Worm (Caenorhabditis elegans) whole organism, mixed stage, embryonic: ENCODE measurements around the gene cyld-1.

ENCODE experiments used
- M03D4.4 ChIP-seq: sonication (generic microtip); optimal IDR thresholded peaks from 2 replicates; lab custom pipeline; 2017; ENCODE audit warnings: mild to moderate bottlenecking, missing genetic modification characterization, missing compliant biosample characterization
- blmp-1 ChIP-seq: fragments of 150-350 bp; optimal IDR thresholded peaks from 2 replicates; lab custom pipeline; 2014; ENCODE audit warnings: missing biosample characterization, missing genetic modification characterization
- ceh-43 ChIP-seq: fragments of 200-800 bp; sonication (Bioruptor generic); optimal IDR thresholded peaks from 2 replicates; lab custom pipeline; 2018; ENCODE audit warnings: mild to moderate bottlenecking, missing genetic modification characterization, moderate library complexity, missing compliant biosample characterization
- ceh-83 ChIP-seq: fragments of 200-800 bp; sonication (Bioruptor generic); optimal IDR thresholded peaks from 2 replicates; lab custom pipeline; 2018; ENCODE audit warnings: mild to moderate bottlenecking, missing genetic modification characterization, missing compliant biosample characterization
- ces-1 ChIP-seq: fragments of 150-350 bp; optimal IDR thresholded peaks from 2 replicates; lab custom pipeline; 2014; ENCODE audit warnings: missing biosample characterization, missing genetic modification reagents, missing genetic modification characterization
- drap-1 ChIP-seq: fragments of 200-800 bp; sonication (Bioruptor generic); optimal IDR thresholded peaks from 3 replicates; lab custom pipeline; 2018; ENCODE audit warnings: mild to moderate bottlenecking, missing genetic modification characterization, missing compliant biosample characterization
- elt-1 ChIP-seq: sonication (generic microtip); optimal IDR thresholded peaks from 2 replicates; lab custom pipeline; 2017; ENCODE audit warnings: missing genetic modification characterization, mild to moderate bottlenecking, missing compliant biosample characterization, antibody characterized with exemption, moderate library complexity, borderline replicate concordance; ENCODE audit not compliant: insufficient read depth
- elt-3 ChIP-seq: fragments of 150-350 bp; optimal IDR thresholded peaks from 2 replicates; lab custom pipeline; 2014; ENCODE audit warnings: missing biosample characterization, missing genetic modification characterization
- flh-1 ChIP-seq: fragments of 200-800 bp; sonication (Bioruptor generic); optimal IDR thresholded peaks from 2 replicates; lab custom pipeline; 2018; ENCODE audit warnings: mild to moderate bottlenecking, missing genetic modification characterization, moderate library complexity, missing compliant biosample characterization
- hlh-1 ChIP-seq: fragments of 150-350 bp; optimal IDR thresholded peaks from 2 replicates; lab custom pipeline; 2014; ENCODE audit warnings: missing biosample characterization, missing genetic modification reagents, missing genetic modification characterization
- lin-13 ChIP-seq: fragments of 150-350 bp; optimal IDR thresholded peaks from 2 replicates; lab custom pipeline; 2014; ENCODE audit warnings: missing biosample characterization, missing genetic modification characterization
- lsy-2 ChIP-seq: fragments of 150-350 bp; optimal IDR thresholded peaks from 2 replicates; lab custom pipeline; 2014; ENCODE audit warnings: missing biosample characterization, missing genetic modification characterization
- mab-5 ChIP-seq: fragments of 150-350 bp; optimal IDR thresholded peaks from 2 replicates; lab custom pipeline; 2014; ENCODE audit warnings: missing biosample characterization, missing genetic modification characterization
- mls-2 ChIP-seq: sonication (generic microtip); optimal IDR thresholded peaks from 2 replicates; lab custom pipeline; 2016; ENCODE audit warnings: mild to moderate bottlenecking, missing genetic modification characterization, moderate library complexity, missing compliant biosample characterization
- nhr-12 ChIP-seq: fragments of 150-350 bp; optimal IDR thresholded peaks from 2 replicates; lab custom pipeline; 2014; ENCODE audit warnings: missing biosample characterization, missing genetic modification characterization
- nhr-28 ChIP-seq: fragments of 150-350 bp; optimal IDR thresholded peaks from 2 replicates; lab custom pipeline; 2014; ENCODE audit warnings: missing biosample characterization, missing genetic modification characterization
- pha-4 ChIP-seq: fragments of 150-350 bp; optimal IDR thresholded peaks from 2 replicates; lab custom pipeline; 2018; ENCODE audit warnings: missing biosample characterization, missing genetic modification reagents, missing genetic modification characterization
- snpc-4 ChIP-seq: fragments of 150-350 bp; optimal IDR thresholded peaks from 2 replicates; lab custom pipeline; 2014; ENCODE audit warnings: missing biosample characterization, missing genetic modification characterization
- sptf-1 ChIP-seq: sonication (generic microtip); optimal IDR thresholded peaks from 2 replicates; lab custom pipeline; 2017; ENCODE audit warnings: mild to moderate bottlenecking, missing genetic modification characterization, moderate library complexity, missing compliant biosample characterization
- tbx-8 ChIP-seq: fragments of 200-800 bp; sonication (Bioruptor generic); optimal IDR thresholded peaks from 2 replicates; lab custom pipeline; 2018; ENCODE audit warnings: mild to moderate bottlenecking, missing genetic modification characterization, moderate library complexity, missing compliant biosample characterization
- unc-120 ChIP-seq: sonication (generic microtip); optimal IDR thresholded peaks from 2 replicates; lab custom pipeline; 2017; ENCODE audit warnings: missing genetic modification characterization, missing compliant biosample characterization; ENCODE audit not compliant: poor library complexity, severe bottlenecking
- unc-39 ChIP-seq: fragments of 150-350 bp; optimal IDR thresholded peaks from 2 replicates; lab custom pipeline; 2014; ENCODE audit warnings: missing biosample characterization, missing genetic modification characterization
- zip-8 ChIP-seq: fragments of 150-350 bp; optimal IDR thresholded peaks from 2 replicates; lab custom pipeline; 2014; ENCODE audit warnings: missing biosample characterization, missing genetic modification characterization

Gene cyld-1

DNA sequence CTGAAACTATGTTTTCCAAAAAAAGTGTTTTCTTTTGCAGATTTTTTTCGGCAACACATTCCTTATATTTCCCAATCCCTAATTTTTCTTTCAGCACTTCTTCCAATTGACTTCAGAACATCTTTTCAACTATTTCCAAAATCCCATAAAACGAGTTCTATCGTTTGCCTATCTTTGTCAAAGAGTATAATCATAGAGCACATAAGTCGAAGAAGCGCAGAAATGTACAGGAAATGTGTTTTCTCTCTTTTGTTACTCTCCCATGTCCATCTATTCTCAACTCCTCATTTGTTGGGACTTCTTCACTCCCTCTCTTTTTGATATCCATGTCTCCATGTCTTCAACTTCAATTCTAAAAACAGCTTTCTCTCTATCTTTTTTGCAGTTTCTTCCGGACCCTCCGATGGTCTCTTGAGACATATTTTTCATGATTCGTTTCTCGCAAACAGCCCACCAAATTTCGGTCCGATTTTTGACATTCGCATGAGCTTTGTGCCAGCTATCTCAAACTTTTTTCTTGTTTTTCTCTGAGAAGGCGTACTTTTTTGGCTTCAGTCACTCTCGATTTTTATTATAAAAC is 50.2 kb downstream of the cyld-1 start, which contains the start of gene twk-48:
TSS of gene twk-48 (plus strand) at position 530 of the 580 bp plus-strand sequence.
- peak; percentile 62 for TF ChIP-seq ces-1
- TF ChIP-seq flh-1: no peak
- no peak for TF ChIP-seq elt-3 (tag; lab: Kevin White, UChicago)
- TF ChIP-seq elt-1 (tag; lab: Kevin White, UChicago): no peak

ce11 chrIII:9859133-9859775 is 51.2 kb downstream of the cyld-1 start, which contains the start of gene gpdh-2:
Gene gpdh-2 (minus strand): TSS chrIII:9859183.
- TF ChIP-seq unc-120 (tag; lab: Kevin White, UChicago) (peak; percentile 53), hlh-1 (tag; lab: Kevin White, UChicago) (peak; percentile 48), lin-13 (no peak)

- TF ChIP-seq snpc-4 (tag; lab: Kevin White, UChicago) (no peak), elt-1 (tag; lab: Kevin White, UChicago) (peak; percentile 95), mab-5 (no peak)
- TF ChIP-seq, all 35 proteins: peak for 1
These were observed 52.4 kb downstream of the cyld-1 start for ce11 chrIII:9858061-9858460.

DNA sequence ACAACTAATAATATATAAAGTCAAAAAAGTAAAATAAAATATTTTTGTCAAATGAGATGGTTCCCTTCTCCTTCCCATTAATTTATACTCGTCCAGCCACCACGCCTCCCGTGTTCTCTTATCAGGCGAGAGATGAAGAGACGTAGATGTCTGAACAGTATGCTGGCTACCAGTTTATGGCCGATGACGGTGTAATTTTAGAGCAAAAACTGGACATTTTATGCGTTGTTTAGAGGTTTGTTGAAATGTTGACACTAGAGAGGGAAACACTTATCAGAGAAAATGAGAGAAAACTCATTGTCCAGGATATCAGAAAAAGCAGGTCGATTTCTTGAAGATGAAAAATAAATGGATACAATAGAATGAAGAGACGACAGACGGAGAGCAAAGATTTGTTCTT is 53.3 kb downstream of the cyld-1 start:
- TF ChIP-seq unc-39 (tag; lab: Kevin White, UChicago): no peak
- TF ChIP-seq sptf-1 (tag; lab: Kevin White, UChicago): no peak
- TF ChIP-seq ceh-43: no peak
- no peak for TF ChIP-seq hlh-1 (tag; lab: Kevin White, UChicago)
- TF ChIP-seq blmp-1 (tag; lab: Kevin White, UChicago): no peak
- TF ChIP-seq flh-1: no peak
- no peak for TF ChIP-seq M03D4.4 (tag; lab: Kevin White, UChicago)
- TF ChIP-seq lin-13: no peak
- TF ChIP-seq elt-1 (tag; lab: Kevin White, UChicago): no peak
- no peak for TF ChIP-seq mls-2 (tag; lab: Kevin White, UChicago)
- TF ChIP-seq tbx-8 (GFP tag; lab: Kevin White, UChicago): no peak
- TF ChIP-seq drap-1 (GFP tag; lab: Kevin White, UChicago): no peak
- TF ChIP-seq zip-8 (tag; lab: Kevin White, UChicago): no peak
- TF ChIP-seq pha-4 (tag; lab: Kevin White, UChicago): no peak
- TF ChIP-seq lsy-2 (tag; lab: Kevin White, UChicago): no peak
- no peak for TF ChIP-seq ceh-83 (GFP tag; lab: Kevin White, UChicago)
- no peak for TF ChIP-seq nhr-28 (tag; lab: Kevin White, UChicago)

ce11 chrIII:9854960-9855359 is 55.5 kb downstream of the cyld-1 start:
- TF ChIP-seq ceh-43 (no peak), elt-1 (tag; lab: Kevin White, UChicago) (no peak), ceh-83 (GFP tag; lab: Kevin White, UChicago) (no peak), unc-39 (tag; lab: Kevin White, UChicago) (no peak)

DNA sequence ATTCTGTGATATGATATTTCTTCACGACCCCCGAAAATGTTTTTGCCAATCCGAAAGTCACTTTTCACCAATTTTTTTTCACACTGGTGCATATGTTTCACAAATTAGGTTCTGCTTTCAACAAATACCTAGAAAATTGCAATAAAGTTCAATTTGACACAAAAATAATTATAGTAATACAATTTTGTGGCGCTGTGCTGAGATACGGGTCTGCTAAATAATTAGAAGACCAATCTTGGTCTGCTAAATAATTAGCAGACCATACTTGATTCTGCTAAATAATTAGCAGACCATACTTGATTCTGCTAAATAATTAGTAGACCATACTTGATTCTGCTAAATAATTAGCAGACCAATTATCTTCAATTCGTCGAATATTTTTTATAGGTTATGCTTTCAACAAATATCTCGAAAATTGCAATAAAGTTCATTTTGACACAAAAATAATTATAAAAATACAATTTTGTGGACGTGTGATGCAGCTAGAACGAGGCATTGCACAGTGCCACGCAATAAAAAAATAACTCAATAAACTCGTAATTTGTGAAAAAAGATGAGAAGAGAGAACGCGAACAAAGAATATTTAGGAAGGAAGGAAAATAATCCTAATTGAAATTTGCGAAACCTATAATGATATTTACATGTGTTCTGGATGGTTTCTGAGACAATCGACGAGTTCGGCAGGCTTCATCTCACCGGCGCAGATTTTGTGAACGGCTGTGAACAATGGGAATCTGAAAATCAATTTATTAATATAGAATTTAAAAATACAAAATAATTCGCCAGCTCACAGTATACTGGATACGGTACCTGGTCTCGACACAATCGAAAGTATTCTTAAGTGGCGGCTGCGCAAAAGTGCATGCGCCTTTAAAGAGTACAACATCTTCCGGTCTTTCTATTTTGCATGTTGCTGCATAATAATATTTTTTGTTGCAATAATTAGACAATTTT is 56.5 kb downstream of the cyld-1 start:
- TF ChIP-seq sptf-1 (tag; lab: Kevin White, UChicago) (peak; percentile 1), nhr-12 (tag; lab: Kevin White, UChicago) (no peak), ceh-43 (peak; percentile 75)

DNA sequence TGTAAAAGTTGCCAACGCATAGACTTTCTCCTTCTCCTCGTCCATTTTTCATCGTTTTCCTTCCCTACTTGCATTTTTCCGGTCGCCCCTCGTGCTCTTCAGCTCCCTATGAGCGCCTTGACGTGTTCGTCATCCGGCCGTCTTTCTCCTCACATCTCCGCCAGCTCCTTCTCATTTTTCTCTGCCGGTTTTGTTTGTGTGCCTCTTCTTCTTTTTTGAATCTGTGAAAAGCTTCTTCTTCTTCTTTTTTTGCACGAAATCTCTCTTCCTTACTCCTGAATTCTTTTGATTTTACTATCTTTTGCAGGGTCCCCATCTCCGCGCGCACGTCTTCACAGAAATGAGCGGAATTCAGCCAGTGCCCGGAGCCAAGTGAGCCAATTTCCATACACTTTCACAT is 58.9 kb downstream of the cyld-1 start, which contains the start of gene K11H3.3:
TSS of gene K11H3.3 (plus strand) at position 308 of the 400 bp plus-strand sequence.
- TF ChIP-seq hlh-1 (tag; lab: Kevin White, UChicago) (no peak), ceh-43 (no peak), nhr-12 (tag; lab: Kevin White, UChicago) (no peak), flh-1 (no peak), sptf-1 (tag; lab: Kevin White, UChicago) (no peak), lsy-2 (tag; lab: Kevin White, UChicago) (no peak)
- TF ChIP-seq, all 35 proteins: peak for 0
